Fruit fly (Drosophila melanogaster) whole organism, adult: ENCODE results near the gene CG44000.

Experiments used
- ovo ChIP-seq: fragments of 200-800 bp; sonication (Bioruptor generic); optimal IDR thresholded peaks from 2 replicates; lab custom pipeline; 2016; ENCODE audit warnings: missing biosample characterization, missing genetic modification characterization
- tj ChIP-seq: fragments of 200-800 bp; sonication (Bioruptor generic); optimal IDR thresholded peaks from 3 replicates; lab custom pipeline; 2017; ENCODE audit warnings: missing biosample characterization, mild to moderate bottlenecking, missing genetic modification characterization, moderate library complexity

DNA sequence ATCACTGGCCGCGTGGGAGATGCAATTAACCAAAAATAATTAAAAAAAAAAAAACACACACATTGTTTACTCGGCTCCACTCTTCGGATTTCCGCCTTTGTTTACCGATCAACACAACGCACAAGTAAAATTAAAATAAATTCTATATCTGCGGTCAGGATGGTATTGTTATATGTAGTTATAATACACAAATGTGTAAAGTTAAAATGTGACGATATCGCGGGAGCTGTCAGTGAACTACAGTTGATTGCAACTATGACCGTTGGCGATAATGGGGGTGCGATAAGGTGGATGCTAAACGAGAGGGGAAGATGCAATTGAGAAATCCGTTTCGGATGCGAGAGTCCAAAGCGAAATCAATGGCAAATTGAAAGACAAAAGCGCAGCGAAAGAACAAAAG, 36.7 kb upstream of the CG44000 start:
- TF ChIP-seq ovo (peak; percentile 42), tj (no peak)
